Worm (Caenorhabditis elegans) whole organism, L4 larva: ENCODE measurements around the gene enpp-1.

Source experiments
- ama-1 ChIP-seq: fragments of 150-350 bp; optimal IDR thresholded peaks from 2 replicates; lab custom pipeline; 2014; ENCODE audit warnings: inconsistent platforms, mixed read lengths
- ceh-82 ChIP-seq: sonication (generic microtip); optimal IDR thresholded peaks from 2 replicates; lab custom pipeline; 2017; ENCODE audit warnings: missing biosample characterization, missing genetic modification characterization
- dmd-6 ChIP-seq: fragments of 200-800 bp; sonication (Bioruptor generic); IDR thresholded peaks from 2 replicates; pipeline ENCODE4 v1.3.6; 2022; ENCODE audit warnings: missing genetic modification reagents, missing genetic modification characterization, missing compliant biosample characterization
- dve-1 ChIP-seq: sonication (generic microtip); optimal IDR thresholded peaks from 2 replicates; lab custom pipeline; 2017; ENCODE audit warnings: antibody characterized with exemption, mild to moderate bottlenecking, missing genetic modification characterization, missing compliant biosample characterization; ENCODE audit not compliant: insufficient read depth
- egl-27 ChIP-seq: sonication (generic microtip); optimal IDR thresholded peaks from 3 replicates; lab custom pipeline; 2017; ENCODE audit warnings: missing biosample characterization, missing genetic modification reagents, missing genetic modification characterization
- jun-1 ChIP-seq: fragments of 150-350 bp; optimal IDR thresholded peaks from 2 replicates; lab custom pipeline; 2014; ENCODE audit warnings: missing biosample characterization, missing genetic modification reagents, missing genetic modification characterization
- nhr-6 ChIP-seq: fragments of 150-350 bp; optimal IDR thresholded peaks from 2 replicates; lab custom pipeline; 2014; ENCODE audit warnings: missing biosample characterization, missing genetic modification characterization
- snpc-4 ChIP-seq: fragments of 150-350 bp; optimal IDR thresholded peaks from 2 replicates; lab custom pipeline; 2014; ENCODE audit warnings: missing biosample characterization, missing genetic modification characterization

DNA sequence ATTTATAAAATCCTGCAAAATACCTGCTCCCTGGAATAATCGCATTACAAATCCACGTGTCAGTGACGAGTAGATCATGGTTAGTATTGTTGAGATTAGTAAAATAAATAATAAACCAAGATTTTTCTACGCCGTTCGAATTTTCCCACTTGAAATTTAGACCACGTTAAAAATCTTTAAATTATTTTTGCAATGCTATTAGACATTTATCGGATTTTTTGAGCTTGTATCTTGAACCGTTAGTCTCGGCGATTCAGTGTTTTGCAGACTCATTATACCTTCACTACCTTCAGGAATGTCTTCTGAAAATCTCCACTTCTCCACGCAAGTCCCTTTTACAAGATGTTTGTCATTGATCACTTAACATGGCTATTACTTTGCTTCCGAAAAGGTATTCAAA, 31.0 kb downstream of the enpp-1 start, which contains the start of gene C27A7.5:
- TF ChIP-seq snpc-4 (tag; lab: Kevin White, UChicago) (no peak), dve-1 (tag; lab: Kevin White, UChicago) (no peak), dmd-6 (GFP tag; lab: Robert Waterston, UW) (no peak), ama-1 (no peak), jun-1 (tag; lab: Kevin White, UChicago) (no peak), ceh-82 (tag; lab: Kevin White, UChicago) (no peak), egl-27 (no peak), nhr-6 (tag; lab: Kevin White, UChicago) (no peak)
